In the genomic region with DNA sequence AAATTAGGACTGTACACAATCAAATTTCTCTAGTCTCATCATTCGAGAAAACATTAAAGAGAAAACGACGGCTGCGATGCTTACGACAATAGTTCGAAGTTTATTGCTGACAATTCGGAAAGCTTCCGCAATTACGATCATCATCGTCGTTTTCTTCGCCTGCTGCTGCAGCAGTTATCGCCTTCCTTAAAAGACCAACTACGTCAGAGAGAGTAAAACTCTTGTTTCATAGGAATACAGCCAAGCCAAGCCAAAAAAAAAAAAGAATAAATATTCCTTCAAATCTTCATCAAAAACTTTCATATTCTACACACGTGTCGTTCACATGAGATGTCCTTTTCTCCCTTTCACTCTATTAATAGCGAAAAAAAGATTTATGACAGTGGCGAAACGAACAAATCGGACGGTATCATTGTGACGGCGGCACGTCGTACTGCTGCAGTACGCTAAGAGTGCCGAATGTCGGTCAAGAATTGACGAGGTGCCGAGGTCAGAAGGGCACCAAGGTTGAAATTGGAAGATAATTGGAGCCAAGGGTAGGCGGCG, we compare ENCODE assay signal across 6 worm cellular contexts.
TF ChIP-seq lines count a peak whose summit lies in the region.

No protein-coding gene starts in this region.

TF ChIP-seq in whole organism, L1 larva, 84 proteins besides CTCF, POLR2A, EP300 and RAD21 (continues in another document):
- TF ChIP-seq lin-14 (GFP tag; optimal IDR thresholded peaks at IDR 0.05; lab: Kevin White, UChicago) (peak; percentile 54), isw-1 (GFP tag; IDR thresholded peaks at IDR 0.05; lab: Robert Waterston, UW) (no peak), C16A3.4 (tag; optimal IDR thresholded peaks at IDR 0.05; lab: Kevin White, UChicago) (no peak), lir-3 (tag; optimal IDR thresholded peaks at IDR 0.05; lab: Kevin White, UChicago; ENCODE audit: poor library complexity) (no peak), tbx-2 (tag; optimal IDR thresholded peaks at IDR 0.05; lab: Kevin White, UChicago) (peak; percentile 12), elt-3 (tag; optimal IDR thresholded peaks at IDR 0.05; lab: Kevin White, UChicago) (peak in 2 of 6 experiments; percentile 47 to 72), nhr-77 (tag; optimal IDR thresholded peaks at IDR 0.05; lab: Kevin White, UChicago) (no peak), unc-86 (tag; optimal IDR thresholded peaks at IDR 0.05; lab: Kevin White, UChicago) (no peak), lsy-2 (tag; optimal IDR thresholded peaks at IDR 0.05; lab: Kevin White, UChicago) (no peak), sup-37 (GFP tag; optimal IDR thresholded peaks at IDR 0.05; lab: Kevin White, UChicago) (no peak), nhr-20 (tag; optimal IDR thresholded peaks at IDR 0.05; lab: Kevin White, UChicago) (peak; percentile 52), mab-9 (GFP tag; IDR thresholded peaks at IDR 0.05; lab: Robert Waterston, UW) (no peak), ets-5 (GFP tag; IDR thresholded peaks at IDR 0.05; lab: Robert Waterston, UW) (no peak), rnt-1 (tag; optimal IDR thresholded peaks at IDR 0.05; lab: Kevin White, UChicago) (no peak)

TF ChIP-seq in whole organism, L2 larva, 48 proteins besides CTCF, POLR2A, EP300 and RAD21 (continues in another document):
- TF ChIP-seq C34F6.9 (tag; optimal IDR thresholded peaks at IDR 0.05; lab: Kevin White, UChicago): no peak
- TF ChIP-seq fos-1 (tag; optimal IDR thresholded peaks at IDR 0.05; lab: Kevin White, UChicago): peak; percentile 28
- peak; percentile 91 for TF ChIP-seq sma-9 (GFP tag; optimal IDR thresholded peaks at IDR 0.05; lab: Kevin White, UChicago)
- no peak for TF ChIP-seq sma-9 (tag; optimal IDR thresholded peaks at IDR 0.05; lab: Kevin White, UChicago)
- peak; percentile 62 for TF ChIP-seq sma-3 (GFP tag; optimal IDR thresholded peaks at IDR 0.05; lab: Kevin White, UChicago)
- TF ChIP-seq ztf-1 (GFP tag; conservative IDR thresholded peaks at IDR 0.05; lab: Robert Waterston, UW): no peak
- TF ChIP-seq unc-62 (GFP tag; optimal IDR thresholded peaks at IDR 0.05; lab: Kevin White, UChicago): no peak
- TF ChIP-seq nhr-129 (tag; optimal IDR thresholded peaks at IDR 0.05; lab: Kevin White, UChicago): no peak
- TF ChIP-seq mab-5 (tag; optimal IDR thresholded peaks at IDR 0.05; lab: Kevin White, UChicago): no peak
- no peak for TF ChIP-seq nhr-77 (tag; optimal IDR thresholded peaks at IDR 0.05; lab: Kevin White, UChicago)
- TF ChIP-seq dmd-4 (tag; optimal IDR thresholded peaks at IDR 0.05; lab: Kevin White, UChicago): no peak
- peak; percentile 46 for TF ChIP-seq nhr-25 (tag; optimal IDR thresholded peaks at IDR 0.05; lab: Kevin White, UChicago)
- TF ChIP-seq ceh-16 (tag; optimal IDR thresholded peaks at IDR 0.05; lab: Kevin White, UChicago): no peak
- TF ChIP-seq lin-13 (GFP tag; optimal IDR thresholded peaks at IDR 0.05; lab: Kevin White, UChicago): no peak
- TF ChIP-seq mbf-1 (tag; optimal IDR thresholded peaks at IDR 0.05; lab: Kevin White, UChicago): no peak

TF ChIP-seq in whole organism, L3 larva, 47 proteins besides CTCF, POLR2A, EP300 and RAD21:
- peak; percentile 84 for TF ChIP-seq nhr-43 (tag; optimal IDR thresholded peaks at IDR 0.05; lab: Kevin White, UChicago; ENCODE audit: poor library complexity, severe bottlenecking)
- TF ChIP-seq lsy-12 (tag; optimal IDR thresholded peaks at IDR 0.05; lab: Kevin White, UChicago): no peak
- no peak for TF ChIP-seq pha-4 (tag; optimal IDR thresholded peaks at IDR 0.05; lab: Kevin White, UChicago)
- peak; percentile 79 for TF ChIP-seq nhr-23 (tag; optimal IDR thresholded peaks at IDR 0.05; lab: Kevin White, UChicago)
- TF ChIP-seq elt-3 (tag; optimal IDR thresholded peaks at IDR 0.05; lab: Kevin White, UChicago): peak in 2 of 3 experiments; percentile 14 to 39
- TF ChIP-seq nhr-25 (tag; optimal IDR thresholded peaks at IDR 0.05; lab: Kevin White, UChicago): peak; percentile 55
- no peak for TF ChIP-seq elt-2 (tag; optimal IDR thresholded peaks at IDR 0.05; lab: Kevin White, UChicago)

TF ChIP-seq in whole organism, L4 larva, 104 proteins besides CTCF, POLR2A, EP300 and RAD21 (continues in another document):
- TF ChIP-seq dmd-6 (GFP tag; IDR thresholded peaks at IDR 0.05; lab: Robert Waterston, UW): 0 out of 2 replicates have a peak, but pooled peaks have one; percentile 6
- peak in 1 of 2 experiments; percentile 53 for TF ChIP-seq mdl-1 (tag; optimal IDR thresholded peaks at IDR 0.05; lab: Kevin White, UChicago)
- TF ChIP-seq nhr-102 (tag; optimal IDR thresholded peaks at IDR 0.05; lab: Kevin White, UChicago): peak; percentile 3
- TF ChIP-seq ceh-20 (GFP tag; IDR thresholded peaks at IDR 0.05; lab: Robert Waterston, UW): 0 out of 2 replicates have a peak, but pooled peaks have one; percentile 29
- TF ChIP-seq nhr-28 (tag; optimal IDR thresholded peaks at IDR 0.05; lab: Kevin White, UChicago): peak; percentile 51
- TF ChIP-seq nhr-77 (tag; optimal IDR thresholded peaks at IDR 0.05; lab: Kevin White, UChicago): peak; percentile 5
- TF ChIP-seq hlh-30 (tag; optimal IDR thresholded peaks at IDR 0.05; lab: Kevin White, UChicago; ENCODE audit: insufficient read depth): peak; percentile 57
- 0 out of 2 replicates have a peak, but pooled peaks have one; percentile 9 for TF ChIP-seq mxl-2 (GFP tag; conservative IDR thresholded peaks at IDR 0.05; lab: Robert Waterston, UW)
- no peak for TF ChIP-seq fkh-10 (GFP tag; optimal IDR thresholded peaks at IDR 0.05; lab: Kevin White, UChicago)
- no peak for TF ChIP-seq zfp-2 (tag; optimal IDR thresholded peaks at IDR 0.05; lab: Kevin White, UChicago)
- TF ChIP-seq lsy-2 (tag; optimal IDR thresholded peaks at IDR 0.05; lab: Kevin White, UChicago): peak in 1 of 2 experiments; percentile 28
- TF ChIP-seq unc-62 (GFP tag; optimal IDR thresholded peaks at IDR 0.05 in 1 of 2; lab: Kevin White, UChicago): peak in 1 of 2 experiments; percentile 68
- no peak for TF ChIP-seq unc-62 (tag; optimal IDR thresholded peaks at IDR 0.05; lab: Kevin White, UChicago)
- TF ChIP-seq dve-1 (tag; optimal IDR thresholded peaks at IDR 0.05; lab: Kevin White, UChicago; ENCODE audit: insufficient read depth): no peak
- TF ChIP-seq mxl-3 (GFP tag; optimal IDR thresholded peaks at IDR 0.05; lab: Kevin White, UChicago): peak; percentile 25
- TF ChIP-seq D1046.2 (GFP tag; IDR thresholded peaks at IDR 0.05; lab: Robert Waterston, UW): no peak

TF ChIP-seq in whole organism, mixed stage, embryonic, 35 proteins besides CTCF, POLR2A, EP300 and RAD21:
- TF ChIP-seq blmp-1 (tag; optimal IDR thresholded peaks at IDR 0.05; lab: Kevin White, UChicago) (peak; percentile 38), ceh-43 (GFP tag; optimal IDR thresholded peaks at IDR 0.05; lab: Kevin White, UChicago) (no peak)

TF ChIP-seq in whole organism, young adult, 124 proteins besides CTCF, POLR2A, EP300 and RAD21:
- TF ChIP-seq lin-40 (tag; optimal IDR thresholded peaks at IDR 0.05; lab: Kevin White, UChicago): peak; percentile 33
- TF ChIP-seq F33H1.4 (GFP tag; IDR thresholded peaks at IDR 0.05; lab: Robert Waterston, UW): no peak
- TF ChIP-seq ztf-26 (tag; optimal IDR thresholded peaks at IDR 0.05; lab: Kevin White, UChicago): peak; percentile 24
